Fruit fly (Drosophila melanogaster): ENCODE results near the gene CG31131.
"Not testable (repeated sequence)": the region's sequence is repeated elsewhere in the genome, so short reads cannot be mapped to it uniquely, and the experiment has no call there.

Gene CG31131

DNA sequence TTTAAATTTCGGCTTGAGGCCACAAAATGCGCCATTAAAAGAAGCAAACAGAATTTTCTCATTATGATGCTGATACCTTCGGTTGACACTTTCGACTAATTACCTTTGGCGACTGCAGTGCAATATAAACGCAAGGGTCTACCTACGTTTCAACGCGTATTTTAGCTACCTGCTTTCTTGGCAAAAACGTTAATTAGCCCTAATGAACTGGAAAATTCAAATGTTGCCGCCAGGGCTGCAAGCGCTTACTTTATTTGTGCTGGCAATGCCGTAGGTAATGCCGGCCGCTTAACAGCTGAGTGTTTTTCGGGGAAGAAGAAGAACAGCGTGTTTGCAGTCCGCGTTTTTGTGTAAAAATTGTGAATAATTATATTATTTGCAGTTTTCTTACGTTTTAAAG, at the start of gene CG31131, which contains the start of gene CG4849:
TSS of gene CG31131 (minus strand) at position 101 of the 400 bp plus-strand sequence.
TSS of gene CG4849 (plus strand) at position 297 of the 400 bp plus-strand sequence.
- not testable (repeated sequence) for TF ChIP-seq psq, Myc, h (optimal IDR thresholded peaks at IDR 0.05)

DNA sequence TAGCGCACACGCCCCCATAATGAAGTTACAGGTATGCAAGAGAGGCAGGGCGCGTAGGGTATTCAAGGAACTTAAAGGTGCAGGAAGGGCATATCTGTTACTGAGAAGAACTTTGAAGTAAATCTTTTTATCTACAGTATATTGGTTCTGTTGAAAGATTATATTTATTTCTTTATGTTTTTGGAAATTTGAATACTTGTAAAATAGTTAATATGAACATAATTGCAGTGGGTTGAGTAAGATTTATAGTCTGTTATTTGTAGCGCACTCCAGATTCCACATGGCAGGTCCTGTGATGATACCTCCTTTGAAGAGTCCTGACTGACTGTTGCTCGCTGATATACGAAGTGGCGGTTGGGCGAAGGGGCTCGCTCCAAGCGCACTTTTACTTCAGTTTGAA, 41.0 kb upstream of the CG31131 start:
- no peak for TF ChIP-seq insv (optimal IDR thresholded peaks at IDR 0.05)
- TF ChIP-seq h (optimal IDR thresholded peaks at IDR 0.05) = no peak
- TF ChIP-seq ttk (optimal IDR thresholded peaks at IDR 0.05) = no peak
- TF ChIP-seq psq (optimal IDR thresholded peaks at IDR 0.05) = no peak
- no peak for TF ChIP-seq Sin3A (optimal IDR thresholded peaks at IDR 0.05)
- TF ChIP-seq Myc (optimal IDR thresholded peaks at IDR 0.05) = no peak

DNA sequence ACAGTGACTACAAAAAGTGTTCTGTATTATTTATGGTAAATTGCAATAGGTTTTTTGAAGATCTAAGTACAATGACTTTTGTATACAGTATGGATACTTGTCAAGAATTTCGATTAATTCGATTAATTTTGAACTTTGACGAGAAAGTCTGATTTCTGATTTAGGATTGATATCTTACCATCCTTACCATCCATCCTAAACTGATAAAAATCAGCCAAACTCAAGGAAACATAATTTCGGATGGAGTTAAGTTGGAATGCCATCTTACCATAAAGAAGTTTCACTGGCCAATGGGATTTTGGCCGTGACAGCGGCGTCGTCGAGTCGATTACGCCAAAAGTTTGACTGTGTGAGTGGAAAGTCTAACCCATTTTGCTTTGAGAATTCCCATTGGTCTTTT, 27.6 kb upstream of the CG31131 start, which contains the start of gene CG4815:
TSS of gene CG4815 (minus strand) at position 101 of the 400 bp plus-strand sequence.
- TF ChIP-seq Myc (optimal IDR thresholded peaks at IDR 0.05) (no peak), psq (optimal IDR thresholded peaks at IDR 0.05) (no peak), h (optimal IDR thresholded peaks at IDR 0.05) (no peak), insv (optimal IDR thresholded peaks at IDR 0.05) (no peak), Sin3A (optimal IDR thresholded peaks at IDR 0.05) (no peak), ttk (optimal IDR thresholded peaks at IDR 0.05) (no peak)

DNA sequence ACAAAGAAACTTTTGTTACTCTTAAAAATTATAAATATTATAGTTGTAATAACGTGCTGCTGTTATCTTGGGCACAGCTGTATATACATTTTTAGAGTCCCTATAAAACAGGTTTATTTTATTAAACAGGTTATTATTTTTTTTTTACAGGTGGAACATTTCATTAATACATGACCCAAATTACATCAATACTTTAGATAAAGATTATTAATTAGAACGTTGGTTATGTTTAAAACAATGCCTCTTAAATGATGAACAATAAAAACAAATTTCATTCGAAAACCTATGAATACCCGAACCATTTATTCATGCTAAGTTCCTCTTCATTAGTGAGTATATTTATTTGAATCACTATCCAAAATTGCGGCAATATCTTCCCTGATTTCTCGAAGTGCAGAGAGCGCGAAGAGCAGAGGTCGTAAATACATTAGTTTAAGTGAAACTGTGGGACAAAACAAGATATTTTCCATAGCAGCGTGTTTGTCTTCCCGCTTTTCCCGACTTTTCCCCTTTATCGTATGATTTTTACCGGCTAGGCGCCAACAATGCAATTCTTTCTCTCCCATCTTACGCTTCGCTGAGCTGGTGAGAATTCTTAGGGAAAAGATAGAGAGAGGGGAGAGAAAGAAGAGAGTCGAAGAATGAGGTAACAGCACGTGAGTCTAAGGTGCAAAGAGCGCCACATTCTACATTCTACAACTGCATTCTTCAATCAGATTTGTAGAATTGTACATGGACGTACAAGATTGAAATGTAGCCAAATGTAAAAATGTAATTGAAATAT, 25.8 kb upstream of the CG31131 start:
- TF ChIP-seq psq (optimal IDR thresholded peaks at IDR 0.05) (no peak), Sin3A (optimal IDR thresholded peaks at IDR 0.05) (no peak), h (optimal IDR thresholded peaks at IDR 0.05) (no peak), ttk (optimal IDR thresholded peaks at IDR 0.05) (no peak), insv (optimal IDR thresholded peaks at IDR 0.05) (no peak), Myc (optimal IDR thresholded peaks at IDR 0.05) (no peak)

DNA sequence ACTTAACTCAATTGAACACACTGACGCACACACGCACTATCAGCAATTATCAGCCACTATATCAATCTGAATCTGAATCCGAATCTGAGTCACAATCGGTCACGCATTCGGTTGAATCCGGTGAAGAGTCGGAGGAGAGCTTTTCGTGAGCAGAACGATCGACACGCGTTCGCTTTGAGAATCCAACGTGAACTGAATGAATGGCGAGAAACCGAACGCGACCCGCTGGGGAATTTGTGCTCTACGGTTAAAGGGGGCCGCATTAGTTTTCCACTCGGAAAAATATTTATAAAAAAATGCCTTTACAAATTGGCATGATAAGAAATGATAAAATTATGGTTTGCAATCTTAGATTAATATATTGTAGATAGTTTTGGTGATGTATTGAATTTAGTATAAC, 25.2 kb upstream of the CG31131 start, which contains the start of gene betaTub97EF:
TSS of gene betaTub97EF (minus strand) at position 196 of the 400 bp plus-strand sequence.
- TF ChIP-seq h (optimal IDR thresholded peaks at IDR 0.05) (no peak), Sin3A (optimal IDR thresholded peaks at IDR 0.05) (no peak), insv (optimal IDR thresholded peaks at IDR 0.05) (no peak), psq (optimal IDR thresholded peaks at IDR 0.05) (no peak), Myc (optimal IDR thresholded peaks at IDR 0.05) (no peak), ttk (optimal IDR thresholded peaks at IDR 0.05) (no peak)

DNA sequence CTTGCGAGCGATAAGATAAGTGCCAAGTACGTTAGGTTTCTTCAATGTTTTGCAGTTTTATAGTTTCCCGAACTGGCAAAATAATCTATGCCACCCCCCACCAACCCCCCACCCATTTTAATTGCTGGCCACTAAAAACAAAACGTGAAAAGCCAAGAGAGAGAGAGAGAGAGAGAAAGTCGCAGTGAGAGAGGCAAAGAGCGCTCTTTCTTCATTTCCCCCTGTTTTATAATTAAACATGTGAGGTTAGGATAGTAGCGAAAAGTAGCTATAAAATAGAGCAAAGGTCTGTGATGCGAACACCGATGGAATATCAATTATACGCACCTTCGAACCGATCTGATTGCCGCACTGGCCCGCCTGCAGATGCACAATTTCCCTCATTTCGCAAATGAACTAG, 24.8 kb upstream of the CG31131 start:
- TF ChIP-seq Myc (optimal IDR thresholded peaks at IDR 0.05) (no peak), insv (optimal IDR thresholded peaks at IDR 0.05) (no peak), Sin3A (optimal IDR thresholded peaks at IDR 0.05) (no peak), ttk (optimal IDR thresholded peaks at IDR 0.05) (no peak), h (optimal IDR thresholded peaks at IDR 0.05) (no peak), psq (optimal IDR thresholded peaks at IDR 0.05) (no peak)

DNA sequence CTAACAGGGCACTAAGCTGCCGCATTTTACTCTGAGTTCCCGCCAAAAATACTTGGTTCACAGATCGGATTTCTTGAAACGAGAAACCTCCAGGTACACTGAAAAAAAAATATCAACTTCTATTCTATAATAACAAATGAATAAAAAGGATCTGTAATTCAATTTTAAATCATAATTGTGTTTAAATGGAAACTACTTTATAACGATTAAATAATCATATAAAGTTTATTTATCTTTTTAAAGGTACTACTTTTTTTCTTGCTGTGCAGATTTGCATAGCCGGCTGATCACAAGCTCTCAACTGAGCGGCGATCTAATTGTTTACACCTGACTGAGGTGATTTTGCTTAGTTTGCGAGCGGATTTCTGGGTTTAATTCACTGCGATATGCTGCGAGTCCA, 24.3 kb upstream of the CG31131 start:
- TF ChIP-seq Sin3A (optimal IDR thresholded peaks at IDR 0.05) = no peak
- no peak for TF ChIP-seq h (optimal IDR thresholded peaks at IDR 0.05)
- no peak for TF ChIP-seq insv (optimal IDR thresholded peaks at IDR 0.05)
- no peak for TF ChIP-seq ttk (optimal IDR thresholded peaks at IDR 0.05)
- TF ChIP-seq Myc (optimal IDR thresholded peaks at IDR 0.05) = no peak
- no peak for TF ChIP-seq psq (optimal IDR thresholded peaks at IDR 0.05)

DNA sequence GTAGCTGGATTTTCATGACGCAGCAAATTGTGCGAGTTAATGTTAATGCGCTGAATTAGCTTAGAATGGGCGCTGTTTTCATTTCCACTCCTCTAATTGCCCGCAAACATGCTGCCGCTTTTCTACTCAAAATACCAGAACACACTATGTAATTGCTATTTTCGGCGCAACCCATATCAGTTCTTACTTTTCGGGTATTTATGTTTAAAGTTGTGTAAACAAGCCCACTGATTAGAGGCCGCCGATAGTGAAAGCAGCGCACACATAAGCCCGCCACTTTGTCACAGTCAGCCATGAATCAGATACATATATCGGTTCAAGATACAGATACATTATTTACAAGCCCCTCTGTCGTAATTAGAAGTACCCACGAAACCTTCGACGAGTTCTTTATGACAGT, 23.8 kb upstream of the CG31131 start:
- TF ChIP-seq insv (optimal IDR thresholded peaks at IDR 0.05) = no peak
- no peak for TF ChIP-seq ttk (optimal IDR thresholded peaks at IDR 0.05)
- no peak for TF ChIP-seq Sin3A (optimal IDR thresholded peaks at IDR 0.05)
- TF ChIP-seq Myc (optimal IDR thresholded peaks at IDR 0.05) = no peak
- no peak for TF ChIP-seq h (optimal IDR thresholded peaks at IDR 0.05)

DNA sequence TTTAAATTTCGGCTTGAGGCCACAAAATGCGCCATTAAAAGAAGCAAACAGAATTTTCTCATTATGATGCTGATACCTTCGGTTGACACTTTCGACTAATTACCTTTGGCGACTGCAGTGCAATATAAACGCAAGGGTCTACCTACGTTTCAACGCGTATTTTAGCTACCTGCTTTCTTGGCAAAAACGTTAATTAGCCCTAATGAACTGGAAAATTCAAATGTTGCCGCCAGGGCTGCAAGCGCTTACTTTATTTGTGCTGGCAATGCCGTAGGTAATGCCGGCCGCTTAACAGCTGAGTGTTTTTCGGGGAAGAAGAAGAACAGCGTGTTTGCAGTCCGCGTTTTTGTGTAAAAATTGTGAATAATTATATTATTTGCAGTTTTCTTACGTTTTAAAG, 2.5 kb downstream of the CG31131 start, which contains the start of gene CG31253:
TSS of gene CG31253 (minus strand) at position 101 of the 400 bp plus-strand sequence.
- not testable (repeated sequence) for TF ChIP-seq h, ttk, insv (optimal IDR thresholded peaks at IDR 0.05)

DNA sequence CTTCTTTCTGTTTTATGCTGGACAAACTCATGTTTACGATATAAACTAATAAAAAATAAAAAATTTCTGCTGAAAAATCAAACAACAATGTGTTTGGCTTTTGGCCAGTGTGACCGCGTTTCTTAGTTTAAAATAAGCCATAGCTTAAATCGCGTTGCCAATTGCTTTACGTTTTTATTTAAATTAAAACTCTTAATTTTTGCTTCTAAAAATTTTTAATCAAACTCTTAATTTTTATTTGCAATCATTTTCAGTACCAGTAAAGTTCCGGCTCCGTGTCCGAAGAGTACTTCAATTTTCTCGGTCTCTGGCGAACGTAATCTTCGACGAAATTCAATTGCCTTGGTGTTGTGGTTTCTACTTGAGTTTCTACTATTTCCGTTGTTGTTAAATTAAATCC, 3.9 kb downstream of the CG31131 start, which contains the start of the genes CG42487 and CG4884:
TSS of gene CG42487 (minus strand) at position 101 of the 400 bp plus-strand sequence.
TSS of gene CG4884 (minus strand) at position 101 of the 400 bp plus-strand sequence.
- TF ChIP-seq Myc, ttk, psq (optimal IDR thresholded peaks at IDR 0.05): not testable (repeated sequence)

DNA sequence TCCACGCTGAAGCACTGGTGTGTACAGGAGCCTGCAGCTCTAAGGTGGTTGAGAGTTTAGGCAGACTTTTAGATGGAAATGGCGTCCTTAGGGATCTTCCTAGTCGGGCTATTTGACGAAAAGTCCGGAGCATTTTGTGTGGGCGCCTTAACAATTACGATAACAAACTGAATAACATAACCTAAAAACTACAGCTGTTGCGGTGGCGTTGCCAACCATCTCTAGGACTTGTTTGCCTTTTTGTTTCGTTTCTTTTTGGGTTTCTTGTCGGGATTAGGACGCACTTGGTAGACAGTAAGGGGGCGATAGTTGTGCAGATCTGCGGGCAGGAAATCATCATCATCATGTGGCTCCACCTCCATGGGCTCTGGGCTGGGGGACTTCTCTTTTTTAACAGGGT, 5.1 kb downstream of the CG31131 start:
- TF ChIP-seq insv (optimal IDR thresholded peaks at IDR 0.05) = no peak
- TF ChIP-seq Sin3A (optimal IDR thresholded peaks at IDR 0.05) = no peak
- no peak for TF ChIP-seq h (optimal IDR thresholded peaks at IDR 0.05)
- no peak for TF ChIP-seq psq (optimal IDR thresholded peaks at IDR 0.05)
- no peak for TF ChIP-seq ttk (optimal IDR thresholded peaks at IDR 0.05)
- TF ChIP-seq Myc (optimal IDR thresholded peaks at IDR 0.05) = no peak

DNA sequence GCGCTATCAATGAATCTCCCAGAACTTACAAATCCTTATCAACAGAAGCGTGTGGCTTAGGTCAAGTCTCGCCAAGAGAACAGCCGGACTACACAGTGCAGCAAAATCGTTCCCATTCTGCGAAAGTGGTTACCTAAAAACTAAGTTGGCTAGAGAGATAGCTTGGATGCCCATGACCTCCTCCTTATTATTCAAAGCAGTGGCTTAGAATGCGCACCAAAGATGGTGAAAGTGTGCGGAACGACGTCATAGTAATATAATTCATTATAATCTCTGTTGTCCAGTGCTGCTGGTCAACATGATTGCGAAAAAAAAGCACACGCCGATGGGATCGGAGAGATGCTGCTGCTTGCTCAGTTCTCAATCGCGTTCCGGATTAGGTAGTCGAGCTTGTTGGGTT, 8.5 kb downstream of the CG31131 start, which contains the start of gene Nep7:
TSS of gene Nep7 (plus strand) at position 385 of the 400 bp plus-strand sequence.
- TF ChIP-seq insv (optimal IDR thresholded peaks at IDR 0.05) (no peak), Sin3A (optimal IDR thresholded peaks at IDR 0.05) (no peak), ttk (optimal IDR thresholded peaks at IDR 0.05) (no peak), h (optimal IDR thresholded peaks at IDR 0.05) (no peak), Myc (optimal IDR thresholded peaks at IDR 0.05) (no peak), psq (optimal IDR thresholded peaks at IDR 0.05) (no peak)
